Worm (Caenorhabditis elegans) whole organism, dauer: ENCODE data around the gene R07B1.8.

ENCODE experiments used
- unc-62 ChIP-seq: sonication (generic microtip); optimal IDR thresholded peaks from 2 replicates; lab custom pipeline; 2017; ENCODE audit warnings: missing biosample characterization, missing genetic modification reagents, missing genetic modification characterization

The R07B1.8 gene

DNA sequence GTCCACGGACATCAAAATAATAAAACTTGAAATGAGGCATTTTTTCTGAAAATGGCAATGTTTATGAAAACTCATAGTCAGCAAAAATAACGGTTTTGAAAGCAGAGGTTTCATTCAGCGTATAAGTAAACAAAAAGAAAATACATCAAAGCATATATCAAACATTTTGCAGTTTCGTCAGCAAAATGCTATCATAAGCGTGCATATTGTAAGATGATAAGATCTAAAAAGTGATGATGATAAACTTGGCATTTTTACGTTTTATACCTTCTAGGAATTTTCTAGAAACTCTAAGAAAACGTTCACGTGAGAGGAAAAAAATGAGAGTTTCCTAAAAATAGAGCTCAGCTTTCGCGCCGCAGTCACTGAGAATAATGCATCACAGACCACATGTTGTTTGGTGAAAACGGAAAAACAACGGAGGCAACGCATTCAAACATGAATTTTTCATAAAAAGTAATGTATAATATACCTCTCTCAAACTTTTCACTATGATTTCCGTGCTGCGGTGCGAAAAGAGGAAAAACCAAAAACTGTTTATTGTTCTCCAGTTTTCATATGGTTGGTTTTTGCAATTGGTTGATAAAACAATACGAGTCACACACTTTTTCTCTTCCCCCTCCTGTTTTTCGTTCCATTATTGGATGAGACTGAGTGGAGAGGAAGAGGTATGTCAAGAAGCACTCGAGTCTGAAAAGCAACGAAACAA, 9.4 kb downstream of the R07B1.8 start, which contains the start of the genes gst-36 and R07B1.5:
TSS of gene gst-36 (minus strand) at position 45 of the 709 bp plus-strand sequence.
TSS of gene R07B1.5 (plus strand) at position 665 of the 709 bp plus-strand sequence.
- TF ChIP-seq unc-62 (GFP tag; lab: Kevin White, UChicago), result no peak

DNA sequence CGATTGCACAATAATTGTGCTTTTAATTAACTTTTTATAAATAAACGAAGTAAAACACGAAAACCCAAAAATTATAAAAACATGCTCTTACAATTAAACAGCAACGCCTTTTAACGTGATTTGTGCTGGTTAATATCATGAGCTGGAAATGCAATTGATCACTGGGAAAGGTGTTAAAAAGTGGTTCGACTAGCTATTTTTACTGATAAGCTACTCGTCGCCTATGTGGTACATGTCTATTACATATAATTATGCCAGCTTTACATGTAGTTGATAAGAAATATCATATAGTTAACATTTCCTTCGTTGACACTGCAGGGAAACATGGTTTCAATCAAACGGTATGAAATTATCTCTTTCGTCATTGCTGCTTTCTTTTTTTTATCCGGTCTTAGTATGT, 14.4 kb downstream of the R07B1.8 start, which contains the start of gene scav-5:
TSS of gene scav-5 (plus strand) at position 297 of the 400 bp plus-strand sequence.
- no peak for TF ChIP-seq unc-62 (GFP tag; lab: Kevin White, UChicago)

DNA sequence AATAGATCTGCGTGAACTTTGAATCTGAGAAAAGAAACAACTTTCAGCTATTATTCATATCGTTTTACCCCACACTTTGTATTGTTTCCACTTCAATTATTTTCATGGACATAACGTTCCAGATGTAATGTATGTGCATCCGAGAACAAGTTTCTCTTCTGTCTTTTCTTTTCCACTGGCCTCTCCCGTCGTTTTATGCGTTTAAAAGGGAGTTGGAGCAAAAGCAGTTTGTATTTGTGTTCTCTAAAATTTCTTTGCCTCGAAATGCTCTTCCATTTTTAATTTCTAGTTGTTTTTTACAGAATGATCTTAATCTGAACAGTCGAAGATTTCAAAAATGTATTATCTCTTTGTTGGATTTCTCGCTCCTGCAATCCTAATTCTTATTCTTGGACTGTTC, 15.8 kb downstream of the R07B1.8 start, which contains the start of gene R07B1.11:
TSS of gene R07B1.11 (plus strand) at position 301 of the 400 bp plus-strand sequence.
- no peak for TF ChIP-seq unc-62 (GFP tag; lab: Kevin White, UChicago)

DNA sequence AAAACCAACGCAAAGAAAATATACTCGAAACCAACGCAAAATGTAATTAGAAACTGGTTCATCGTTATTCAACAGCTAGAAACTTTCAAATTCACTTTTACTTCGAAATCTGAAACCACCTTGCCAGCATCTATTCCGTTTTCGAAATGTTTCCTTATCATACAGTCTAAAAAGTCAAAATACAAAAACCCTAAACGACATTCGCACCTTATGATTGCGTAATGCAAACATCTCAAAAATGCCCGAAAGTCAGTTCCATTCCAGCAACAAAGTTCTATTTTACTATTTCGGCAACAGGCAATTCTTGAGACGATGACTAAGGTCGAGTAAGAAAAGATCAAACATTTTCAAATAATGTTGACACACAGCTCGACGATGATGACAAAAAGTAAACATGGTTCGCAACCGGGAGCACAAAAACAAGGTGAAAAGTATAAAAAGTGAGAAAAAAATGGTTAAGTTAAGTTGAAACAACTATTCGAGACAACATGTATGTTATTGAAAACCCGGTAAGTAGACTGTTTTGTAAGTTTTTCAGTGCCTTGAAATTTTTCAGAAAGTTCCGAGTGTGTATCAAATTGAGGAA, 20.6 kb downstream of the R07B1.8 start, which contains the start of gene lec-7:
TSS of gene lec-7 (plus strand) at position 297 of the 586 bp plus-strand sequence.
- TF ChIP-seq unc-62 (GFP tag; lab: Kevin White, UChicago), result no peak

DNA sequence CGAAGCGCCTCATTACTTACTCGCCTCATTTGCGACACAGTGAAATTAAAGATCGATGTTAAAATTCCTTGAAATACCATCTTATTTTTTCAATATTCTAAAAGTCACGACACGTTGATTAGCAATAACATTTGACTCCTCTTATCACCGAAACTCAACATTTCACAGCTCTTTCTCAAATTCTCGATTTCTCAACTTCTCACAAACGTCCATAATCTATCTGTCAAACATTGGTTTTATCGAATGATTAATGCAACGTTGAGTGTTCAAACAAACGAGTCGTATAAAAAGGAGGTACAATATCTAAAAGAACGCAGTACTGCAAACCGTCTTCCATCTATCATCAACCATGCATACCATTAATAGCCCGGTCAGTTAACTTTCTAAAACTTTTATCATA, 22.2 kb downstream of the R07B1.8 start, which contains the start of gene lec-8:
TSS of gene lec-8 (plus strand) at position 314 of the 400 bp plus-strand sequence.
- TF ChIP-seq unc-62 (GFP tag; lab: Kevin White, UChicago), result no peak

DNA sequence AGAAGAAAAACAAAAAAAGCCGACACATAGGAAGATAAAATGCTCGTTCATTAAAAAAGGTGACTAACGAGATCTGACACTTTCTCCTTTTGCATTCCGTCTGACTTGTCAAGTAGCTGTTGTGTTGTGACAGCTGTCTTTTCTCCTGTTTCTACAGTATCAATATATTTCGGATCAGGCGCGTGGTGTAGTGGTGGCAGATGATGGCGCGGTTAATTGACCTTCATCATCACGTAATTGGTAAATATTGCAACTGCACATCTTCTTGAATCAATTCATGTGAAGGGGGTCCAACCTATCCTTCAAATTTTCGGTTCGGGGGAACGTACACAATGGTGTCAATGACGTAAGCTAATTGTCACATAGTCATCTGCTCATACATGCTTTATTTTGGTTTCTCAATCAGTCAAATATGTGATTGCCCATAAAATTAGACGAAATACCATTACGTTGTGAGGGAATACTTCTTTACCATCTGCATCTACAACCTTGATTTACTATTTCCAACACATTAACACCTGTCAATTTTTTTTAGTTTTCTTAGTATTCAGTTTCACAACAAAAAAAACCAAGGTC, 24.2 kb downstream of the R07B1.8 start:
- TF ChIP-seq unc-62 (GFP tag; lab: Kevin White, UChicago), result no peak

DNA sequence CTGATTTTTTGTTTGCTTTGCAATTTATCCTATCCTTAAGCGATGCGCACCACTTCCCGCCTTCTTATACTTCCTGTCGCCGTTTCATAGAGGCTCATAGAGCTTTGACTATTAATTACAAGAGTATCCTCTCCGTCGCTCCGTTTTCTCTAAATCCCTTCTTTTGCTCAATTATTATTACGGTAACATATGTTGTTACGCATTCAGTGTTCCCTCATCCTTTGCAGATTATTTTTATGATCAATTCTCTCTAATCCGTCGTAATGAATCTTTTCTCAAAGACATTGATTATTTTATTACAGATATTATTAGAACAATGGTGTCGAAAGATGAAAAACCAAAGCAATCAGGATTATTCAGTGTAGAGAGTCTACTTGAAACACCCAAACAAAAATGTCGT, 25.5 kb downstream of the R07B1.8 start, which contains the start of gene vab-15:
TSS of gene vab-15 (plus strand) at position 301 of the 400 bp plus-strand sequence.
- TF ChIP-seq unc-62 (GFP tag; lab: Kevin White, UChicago), result no peak

DNA sequence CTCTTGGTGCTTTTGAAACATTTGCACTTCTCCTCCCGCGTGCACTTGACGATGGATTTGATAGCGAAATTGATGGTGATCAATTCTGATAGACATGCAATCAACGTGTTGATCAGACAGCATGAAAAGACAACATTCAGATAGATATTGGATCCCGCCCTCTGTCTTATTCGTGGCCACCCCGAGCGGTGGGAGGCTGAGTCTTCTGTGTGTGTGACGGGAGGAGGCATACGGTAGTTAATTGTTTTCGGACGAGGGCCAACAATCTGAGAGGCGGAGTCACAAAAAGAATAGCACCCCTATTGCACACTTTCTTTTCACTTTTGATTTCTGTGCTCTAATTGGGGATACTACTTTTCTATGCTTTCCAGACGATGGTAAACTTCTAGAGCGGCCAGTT, 26.5 kb downstream of the R07B1.8 start:
- TF ChIP-seq unc-62 (GFP tag; lab: Kevin White, UChicago), result no peak

DNA sequence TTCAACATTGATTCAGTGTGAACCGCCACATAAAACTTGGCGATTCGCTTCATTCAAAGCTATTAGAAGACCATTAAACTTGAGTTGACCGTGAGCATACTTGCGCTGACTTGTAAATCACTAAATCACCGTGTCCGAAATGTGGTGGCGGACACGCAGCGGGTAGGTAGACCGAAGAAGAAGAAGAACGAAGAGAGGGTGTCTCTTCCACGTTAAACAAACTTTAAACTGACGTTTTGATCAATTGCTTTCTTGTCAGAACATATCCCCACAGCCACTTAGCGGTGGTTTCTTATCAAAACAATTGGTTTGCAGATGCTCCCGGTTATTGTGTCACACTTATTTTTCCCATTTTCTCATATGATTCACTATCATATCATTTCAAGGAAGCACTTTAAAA, 28.9 kb downstream of the R07B1.8 start:
- TF ChIP-seq unc-62 (GFP tag; lab: Kevin White, UChicago), result no peak

DNA sequence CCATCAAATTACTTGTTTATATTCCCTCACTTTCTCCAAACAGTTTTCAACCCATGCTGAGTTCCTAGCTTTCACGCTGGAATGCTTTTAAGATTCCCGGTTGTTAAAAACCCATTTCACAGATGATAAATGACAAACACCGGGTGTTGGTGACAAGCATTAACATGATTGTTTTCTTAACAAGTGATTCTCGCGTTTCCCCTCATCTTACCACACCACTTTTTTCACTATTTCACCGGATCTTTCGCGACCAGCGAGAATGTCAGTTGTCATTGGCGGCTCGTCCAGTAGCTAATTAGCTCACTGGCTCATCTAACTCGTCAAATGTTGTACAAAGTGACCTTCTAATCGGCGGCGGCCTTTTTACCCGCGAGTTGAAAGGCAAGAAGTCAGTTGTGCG, 30.4 kb downstream of the R07B1.8 start:
- TF ChIP-seq unc-62 (GFP tag; lab: Kevin White, UChicago), result no peak

DNA sequence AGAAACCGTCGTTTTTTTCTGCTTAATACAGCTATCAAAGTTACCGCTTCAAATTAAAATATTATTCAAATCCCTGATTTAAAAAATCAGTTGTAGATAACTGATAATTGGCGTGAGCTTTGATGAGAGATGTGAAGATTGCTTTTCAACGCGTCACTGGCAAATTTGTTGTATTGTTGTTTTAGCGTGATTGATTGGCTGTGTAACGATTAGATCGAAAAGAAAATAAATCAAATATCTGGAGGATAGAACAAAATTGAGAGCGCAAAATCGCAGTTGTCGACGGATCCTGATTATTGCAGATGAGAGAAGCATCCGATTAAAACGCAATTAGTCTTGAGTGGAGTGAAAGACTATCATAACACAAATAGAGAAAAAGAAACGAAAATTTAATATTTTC, 31.6 kb downstream of the R07B1.8 start:
- no peak for TF ChIP-seq unc-62 (GFP tag; lab: Kevin White, UChicago)

DNA sequence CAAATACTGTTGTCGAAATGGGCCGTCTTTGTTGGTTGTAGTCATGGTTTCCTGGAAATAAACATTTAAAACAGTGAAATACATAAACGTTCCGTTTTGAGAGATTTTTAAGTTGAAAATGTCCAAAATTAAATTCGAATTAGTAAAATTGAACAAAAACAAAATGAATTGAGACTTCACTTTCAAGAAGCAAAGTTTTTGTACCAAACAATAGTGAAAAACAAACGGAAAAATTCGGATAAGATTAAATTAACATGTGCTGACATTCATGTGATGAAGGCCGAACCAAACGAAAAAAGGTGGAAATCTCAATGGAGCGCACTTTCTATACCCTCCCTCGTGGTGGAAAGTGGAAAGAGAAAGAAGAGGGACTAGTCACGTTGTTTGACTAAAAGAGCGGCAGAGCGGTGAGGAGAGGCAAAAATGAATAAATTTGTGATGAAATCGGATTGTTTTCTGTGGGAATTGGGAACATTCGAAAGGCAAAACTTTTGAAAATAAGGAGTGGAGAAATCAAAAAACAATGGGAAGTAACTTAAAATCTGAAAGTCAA, 34.4 kb downstream of the R07B1.8 start, which contains the start of gene ipla-2:
TSS of gene ipla-2 (minus strand) at position 51 of the 553 bp plus-strand sequence.
- TF ChIP-seq unc-62 (GFP tag; lab: Kevin White, UChicago), result no peak

DNA sequence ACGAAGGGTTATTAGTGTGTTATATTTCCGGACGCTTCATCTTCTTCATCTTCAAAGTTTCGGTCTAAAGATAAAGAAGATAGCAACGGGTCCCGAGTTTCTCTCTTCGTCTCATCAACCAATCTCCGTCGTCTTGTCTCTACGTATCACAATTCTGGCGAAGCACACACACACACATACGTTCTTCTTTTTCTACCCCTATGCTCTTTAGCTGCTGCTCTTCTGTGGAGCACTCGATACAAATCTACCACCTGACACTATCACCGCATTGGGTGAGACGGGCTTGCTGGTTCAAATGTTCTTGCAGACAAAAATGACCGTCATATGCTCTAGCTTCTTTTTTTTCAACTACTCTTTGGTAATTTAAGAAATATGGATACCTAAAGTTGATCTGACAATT, 40.1 kb downstream of the R07B1.8 start:
- TF ChIP-seq unc-62 (GFP tag; lab: Kevin White, UChicago), result no peak

DNA sequence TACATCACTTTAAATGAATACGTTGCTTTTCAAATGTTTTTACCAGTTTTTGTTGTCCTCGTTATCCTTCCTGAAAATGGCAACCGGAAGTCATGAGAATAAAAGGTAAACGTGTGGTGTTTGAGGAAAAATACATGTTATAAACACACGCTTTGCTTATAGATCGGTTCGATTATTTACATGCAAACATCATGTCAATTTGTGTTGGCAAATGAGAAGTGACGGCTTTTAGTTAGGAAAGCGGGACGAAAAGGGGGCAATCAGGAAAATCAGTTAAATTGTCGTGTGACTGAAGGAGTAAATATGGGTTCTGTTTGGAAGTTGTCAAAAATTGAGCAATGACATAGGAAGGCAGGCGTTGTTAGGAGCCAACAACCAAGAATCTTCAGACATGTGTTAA, 41.2 kb downstream of the R07B1.8 start, which contains the start of gene rrc-1:
TSS of gene rrc-1 (minus strand) at position 74 of the 400 bp plus-strand sequence.
- no peak for TF ChIP-seq unc-62 (GFP tag; lab: Kevin White, UChicago)

DNA sequence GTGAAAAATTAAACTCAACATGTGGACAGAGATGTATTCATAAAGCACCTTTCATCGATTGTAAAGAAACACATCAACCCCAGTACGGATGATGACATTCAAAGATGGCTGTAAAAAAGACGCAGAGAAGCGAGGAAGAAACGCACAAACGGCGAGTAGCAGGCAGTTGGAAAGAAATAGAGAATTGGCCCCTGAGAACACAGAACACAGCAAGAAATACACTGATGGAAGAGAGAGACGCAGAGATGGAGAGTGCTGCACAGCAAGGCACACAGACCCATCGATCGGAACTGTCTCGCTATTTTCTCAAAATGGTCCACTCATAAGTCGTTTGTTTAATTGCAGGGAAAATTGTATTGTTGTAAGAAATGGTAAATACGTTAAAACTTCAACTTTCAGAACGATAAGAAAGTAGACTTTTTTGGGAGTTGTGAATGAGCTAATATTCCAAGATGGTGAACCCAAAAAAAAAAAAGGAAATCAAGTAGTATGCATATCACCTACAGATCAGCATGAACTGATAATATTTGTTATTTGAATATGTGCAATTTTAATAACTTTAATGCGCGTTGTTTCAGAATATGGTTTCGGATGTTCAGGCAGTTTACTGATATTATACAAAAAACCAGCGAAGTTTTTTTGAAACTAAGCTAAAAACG, 49.7 kb downstream of the R07B1.8 start:
- TF ChIP-seq unc-62 (GFP tag; lab: Kevin White, UChicago), result no peak
